Worm (Caenorhabditis elegans): Measurements from ENCODE around the gene affl-1.

DNA sequence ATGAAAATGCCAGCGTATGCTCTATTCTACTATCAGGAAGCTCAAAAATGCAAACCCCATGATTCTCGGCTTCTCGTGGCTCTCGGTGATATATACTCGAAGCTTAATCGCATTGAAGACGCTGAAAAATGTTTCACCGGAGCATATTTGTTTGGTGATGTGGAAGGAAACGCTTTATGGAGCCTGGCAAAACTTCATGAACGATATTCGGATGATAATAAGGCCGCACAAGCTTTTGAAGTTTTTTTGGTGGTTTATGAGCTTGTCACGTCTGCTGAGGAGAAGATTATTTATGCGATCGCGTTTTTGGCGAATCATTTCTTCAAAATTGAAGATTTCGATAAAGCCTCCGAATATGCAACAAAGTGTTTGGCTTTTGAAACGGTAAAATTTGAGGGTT, 41.2 kb downstream of the affl-1 start:
- TF ChIP-seq dao-5 (tag; optimal IDR thresholded peaks at IDR 0.05): no peak
- TF ChIP-seq him-1 (tag; optimal IDR thresholded peaks at IDR 0.05): no peak
- TF ChIP-seq W03F9.2 (tag; optimal IDR thresholded peaks at IDR 0.05): no peak
